Worm (Caenorhabditis elegans): ENCODE measurements around the gene F35F10.5.

DNA sequence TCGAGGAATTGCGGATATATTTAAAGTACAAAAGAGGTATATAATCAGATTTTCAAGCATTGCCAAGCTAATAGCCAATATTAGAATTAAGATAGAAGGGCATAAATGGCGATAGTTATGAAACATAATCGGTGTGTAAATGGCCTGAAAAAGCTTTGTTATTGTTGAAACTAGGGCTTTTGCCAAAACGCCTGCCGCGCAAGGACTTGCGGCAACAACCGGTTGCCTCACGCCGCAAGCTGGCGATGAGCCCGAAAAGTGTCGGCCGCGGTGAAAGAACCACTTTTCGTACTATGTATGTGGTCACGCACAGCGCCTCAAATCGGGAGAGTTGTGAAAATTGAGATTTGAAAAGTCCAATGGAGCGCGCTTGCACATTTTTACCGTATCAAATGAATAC is 14.7 kb downstream of the F35F10.5 start:
- TF ChIP-seq tab-1 (GFP tag; IDR thresholded peaks at IDR 0.05) (no peak), ref-1 (GFP tag; conservative IDR thresholded peaks at IDR 0.05) (no peak), klf-2 (GFP tag; conservative IDR thresholded peaks at IDR 0.05) (no peak), flt-1 (GFP tag; IDR thresholded peaks at IDR 0.05) (no peak)

Measured in whole organism, midembryonic.